Worm (Caenorhabditis elegans) whole organism, late embryonic: ENCODE data around the gene F59B10.4.
"Not testable (repeated sequence)": the region's sequence is repeated elsewhere in the genome, so short reads cannot be mapped to it uniquely, and the experiment has no call there.

Source experiments
- Y22D7AL.16 ChIP-seq: sonication (generic microtip); optimal IDR thresholded peaks from 2 replicates; lab custom pipeline; 2016; ENCODE audit warnings: missing genetic modification characterization, missing compliant biosample characterization
- ceh-9 ChIP-seq: sonication (generic microtip); optimal IDR thresholded peaks from 2 replicates; lab custom pipeline; 2016; ENCODE audit warnings: mild to moderate bottlenecking, missing genetic modification characterization, inconsistent platforms, missing compliant biosample characterization
- dve-1 ChIP-seq: sonication (generic microtip); optimal IDR thresholded peaks from 2 replicates; lab custom pipeline; 2017; ENCODE audit warnings: antibody characterized with exemption, mild to moderate bottlenecking, missing genetic modification characterization, missing compliant biosample characterization
- fkh-10 ChIP-seq: fragments of 150-350 bp; optimal IDR thresholded peaks from 2 replicates; lab custom pipeline; 2014; ENCODE audit warnings: missing biosample characterization, missing genetic modification reagents, missing genetic modification characterization
- pag-3 ChIP-seq: sonication (generic microtip); optimal IDR thresholded peaks from 2 replicates; lab custom pipeline; 2016; ENCODE audit warnings: missing compliant biosample characterization, missing genetic modification characterization, borderline replicate concordance
- ref-2 ChIP-seq: sonication (generic microtip); optimal IDR thresholded peaks from 2 replicates; lab custom pipeline; 2016; ENCODE audit warnings: missing genetic modification characterization, missing compliant biosample characterization

ce11 chrII:10493034-10493433 lies 25.9 kb downstream of the F59B10.4 start, which contains the start of gene ZK666.8:
- not testable (repeated sequence) for TF ChIP-seq pag-3 (tag; lab: Kevin White, UChicago); dve-1 (tag; lab: Kevin White, UChicago); Y22D7AL.16 (tag; lab: Kevin White, UChicago); ceh-9 (tag; lab: Kevin White, UChicago); fkh-10; ref-2 (tag; lab: Kevin White, UChicago)
